Worm (Caenorhabditis elegans) whole organism, L1 larva: ENCODE results near the gene Y55D5A.1.

Experiments
- C04F5.9 ChIP-seq: sonication (generic microtip); optimal IDR thresholded peaks from 2 replicates; lab custom pipeline; 2016; ENCODE audit warnings: missing genetic modification characterization, missing compliant biosample characterization
- F16B12.6 ChIP-seq: fragments of 150-350 bp; optimal IDR thresholded peaks from 2 replicates; lab custom pipeline; 2014; ENCODE audit warnings: missing biosample characterization, missing genetic modification characterization
- Y116A8C.19 ChIP-seq: sonication (generic microtip); optimal IDR thresholded peaks from 2 replicates; lab custom pipeline; 2016; ENCODE audit warnings: missing compliant biosample characterization, missing genetic modification characterization, borderline replicate concordance
- aha-1 ChIP-seq: fragments of 150-350 bp; optimal IDR thresholded peaks from 2 replicates; lab custom pipeline; 2014; ENCODE audit warnings: missing biosample characterization, missing genetic modification characterization
- alr-1 ChIP-seq: fragments of 200-800 bp; sonication (Bioruptor generic); optimal IDR thresholded peaks from 2 replicates; lab custom pipeline; 2018; ENCODE audit warnings: borderline replicate concordance, mild to moderate bottlenecking, missing genetic modification characterization, missing compliant biosample characterization
- aly-2 ChIP-seq: fragments of 150-350 bp; optimal IDR thresholded peaks from 2 replicates; lab custom pipeline; 2014; ENCODE audit warnings: missing biosample characterization, missing genetic modification characterization
- blmp-1 ChIP-seq: fragments of 150-350 bp; optimal IDR thresholded peaks from 2 replicates; lab custom pipeline; 2014; ENCODE audit warnings: missing biosample characterization, missing genetic modification characterization
- ceh-63 ChIP-seq: fragments of 200-800 bp; sonication (Bioruptor generic); optimal IDR thresholded peaks from 2 replicates; lab custom pipeline; 2018; ENCODE audit warnings: mild to moderate bottlenecking, missing genetic modification characterization, missing compliant biosample characterization
- ceh-82 ChIP-seq, 3 experiments: fragments of 150-350 bp in 1 of 3; sonication (generic microtip) in 2 of 3; optimal IDR thresholded peaks; 2 replicates each; lab custom pipeline; 2014 to 2017; ENCODE audit warnings: missing biosample characterization in 3 of 3, missing genetic modification characterization in 3 of 3
- ceh-90 ChIP-seq: sonication (generic microtip); optimal IDR thresholded peaks from 2 replicates; lab custom pipeline; 2016; ENCODE audit warnings: missing genetic modification characterization, missing compliant biosample characterization
- efl-3 ChIP-seq: fragments of 200-800 bp; sonication (Bioruptor generic); optimal IDR thresholded peaks from 2 replicates; lab custom pipeline; 2018; ENCODE audit warnings: mild to moderate bottlenecking, missing genetic modification characterization, missing compliant biosample characterization
- elt-2 ChIP-seq: sonication (generic microtip); optimal IDR thresholded peaks from 2 replicates; lab custom pipeline; 2016; ENCODE audit warnings: missing genetic modification characterization, mild to moderate bottlenecking, inconsistent platforms, missing compliant biosample characterization, missing genetic modification reagents
- ets-5 ChIP-seq: fragments of 200-800 bp; sonication (Bioruptor generic); IDR thresholded peaks from 2 replicates; pipeline ENCODE4 v1.3.6; 2022; ENCODE audit warnings: missing genetic modification characterization, missing compliant biosample characterization
- fkh-10 ChIP-seq: sonication (generic microtip); optimal IDR thresholded peaks from 2 replicates; lab custom pipeline; 2017; ENCODE audit warnings: missing biosample characterization, missing genetic modification reagents, missing genetic modification characterization
- fkh-4 ChIP-seq: sonication (generic microtip); optimal IDR thresholded peaks from 2 replicates; lab custom pipeline; 2016; ENCODE audit warnings: missing compliant biosample characterization, missing genetic modification characterization, borderline replicate concordance
- fkh-8 ChIP-seq: sonication (generic microtip); optimal IDR thresholded peaks from 2 replicates; lab custom pipeline; 2016; ENCODE audit warnings: mild to moderate bottlenecking, missing genetic modification characterization, missing compliant biosample characterization
- fos-1 ChIP-seq: fragments of 150-350 bp; optimal IDR thresholded peaks from 2 replicates; lab custom pipeline; 2014; ENCODE audit warnings: missing biosample characterization, missing genetic modification characterization
- hpl-2 ChIP-seq: fragments of 150-350 bp; optimal IDR thresholded peaks from 2 replicates; lab custom pipeline; 2014; ENCODE audit warnings: missing biosample characterization, missing genetic modification reagents, missing genetic modification characterization
- irx-1 ChIP-seq: sonication (generic microtip); optimal IDR thresholded peaks from 2 replicates; lab custom pipeline; 2016; ENCODE audit warnings: missing genetic modification characterization, missing compliant biosample characterization
- isw-1 ChIP-seq: fragments of 200-800 bp; sonication (Bioruptor generic); IDR thresholded peaks from 2 replicates; pipeline ENCODE4 v1.3.6; 2022; ENCODE audit warnings: missing genetic modification characterization, missing compliant biosample characterization
- jun-1 ChIP-seq: fragments of 150-350 bp; optimal IDR thresholded peaks from 2 replicates; lab custom pipeline; 2014; ENCODE audit warnings: missing biosample characterization, missing genetic modification reagents, missing genetic modification characterization
- lin-13 ChIP-seq: fragments of 150-350 bp; optimal IDR thresholded peaks from 2 replicates; lab custom pipeline; 2014; ENCODE audit warnings: missing biosample characterization, missing genetic modification reagents, missing genetic modification characterization
- lin-14 ChIP-seq: fragments of 200-800 bp; sonication (Bioruptor generic); optimal IDR thresholded peaks from 2 replicates; lab custom pipeline; 2018; ENCODE audit warnings: mild to moderate bottlenecking, missing genetic modification characterization, moderate library complexity, missing compliant biosample characterization
- lin-35 ChIP-seq, 2 experiments: fragments of 150-350 bp; optimal IDR thresholded peaks; 2 replicates each; lab custom pipeline; 2014; ENCODE audit warnings: missing biosample characterization in 2 of 2, missing genetic modification characterization in 2 of 2, missing genetic modification reagents in 2 of 2
- mab-9 ChIP-seq: fragments of 200-800 bp; sonication (Bioruptor generic); IDR thresholded peaks from 2 replicates; pipeline ENCODE4 v1.3.6; 2022; ENCODE audit warnings: missing genetic modification reagents, missing genetic modification characterization, missing compliant biosample characterization
- mef-2 ChIP-seq: fragments of 150-350 bp; optimal IDR thresholded peaks from 2 replicates; lab custom pipeline; 2014; ENCODE audit warnings: missing biosample characterization, missing genetic modification characterization
- nhr-11 ChIP-seq: fragments of 150-350 bp; optimal IDR thresholded peaks from 2 replicates; lab custom pipeline; 2014; ENCODE audit warnings: missing biosample characterization, missing genetic modification characterization
- nhr-19 ChIP-seq: fragments of 200-800 bp; sonication (Bioruptor generic); conservative IDR thresholded peaks from 2 replicates; pipeline ENCODE4 v1.3.6; 2022; ENCODE audit warnings: missing genetic modification characterization, missing compliant biosample characterization
- nhr-28 ChIP-seq: fragments of 150-350 bp; optimal IDR thresholded peaks from 2 replicates; lab custom pipeline; 2014; ENCODE audit warnings: missing biosample characterization, missing genetic modification characterization
- nhr-47 ChIP-seq: sonication (generic microtip); optimal IDR thresholded peaks from 2 replicates; lab custom pipeline; 2016; ENCODE audit warnings: mild to moderate bottlenecking, missing genetic modification characterization, moderate library complexity, missing compliant biosample characterization
- nhr-71 ChIP-seq: sonication (generic microtip); optimal IDR thresholded peaks from 2 replicates; lab custom pipeline; 2016; ENCODE audit warnings: mild to moderate bottlenecking, missing genetic modification characterization, moderate library complexity, missing compliant biosample characterization
- nhr-76 ChIP-seq: sonication (generic microtip); optimal IDR thresholded peaks from 2 replicates; lab custom pipeline; 2017; ENCODE audit warnings: missing biosample characterization, missing genetic modification characterization
- nhr-77 ChIP-seq: fragments of 150-350 bp; optimal IDR thresholded peaks from 2 replicates; lab custom pipeline; 2014; ENCODE audit warnings: missing biosample characterization, missing genetic modification characterization
- nhr-84 ChIP-seq: sonication (generic microtip); optimal IDR thresholded peaks from 2 replicates; lab custom pipeline; 2017; ENCODE audit warnings: missing biosample characterization, missing genetic modification characterization
- pax-3 ChIP-seq: fragments of 200-800 bp; sonication (Bioruptor generic); optimal IDR thresholded peaks from 2 replicates; lab custom pipeline; 2018; ENCODE audit warnings: mild to moderate bottlenecking, missing genetic modification characterization, moderate library complexity, missing compliant biosample characterization
- pqm-1 ChIP-seq: sonication (generic microtip); optimal IDR thresholded peaks from 3 replicates; lab custom pipeline; 2017; ENCODE audit warnings: missing biosample characterization, missing genetic modification characterization
- rnt-1 ChIP-seq: sonication (generic microtip); optimal IDR thresholded peaks from 2 replicates; lab custom pipeline; 2016; ENCODE audit warnings: mild to moderate bottlenecking, missing genetic modification characterization, moderate library complexity, missing compliant biosample characterization
- skn-1 ChIP-seq: fragments of 150-350 bp; optimal IDR thresholded peaks from 2 replicates; lab custom pipeline; 2014; ENCODE audit warnings: missing biosample characterization, missing genetic modification characterization
- snpc-4 ChIP-seq: fragments of 150-350 bp; optimal IDR thresholded peaks from 2 replicates; lab custom pipeline; 2014; ENCODE audit warnings: missing biosample characterization, missing genetic modification characterization
- snu-23 ChIP-seq: sonication (generic microtip); optimal IDR thresholded peaks from 2 replicates; lab custom pipeline; 2016; ENCODE audit warnings: missing genetic modification characterization, missing compliant biosample characterization
- sptf-1 ChIP-seq: fragments of 150-350 bp; optimal IDR thresholded peaks from 2 replicates; lab custom pipeline; 2014; ENCODE audit warnings: missing biosample characterization, missing genetic modification characterization
- sup-37 ChIP-seq: fragments of 200-800 bp; sonication (Bioruptor generic); optimal IDR thresholded peaks from 2 replicates; lab custom pipeline; 2018; ENCODE audit warnings: mild to moderate bottlenecking, missing genetic modification characterization, missing compliant biosample characterization
- swsn-7 ChIP-seq: sonication (generic microtip); optimal IDR thresholded peaks from 2 replicates; lab custom pipeline; 2016; ENCODE audit warnings: missing genetic modification characterization, missing compliant biosample characterization
- tbx-2 ChIP-seq: sonication (generic microtip); optimal IDR thresholded peaks from 2 replicates; lab custom pipeline; 2016; ENCODE audit warnings: missing genetic modification characterization, missing compliant biosample characterization
- unc-130 ChIP-seq: fragments of 150-350 bp; optimal IDR thresholded peaks from 2 replicates; lab custom pipeline; 2017; ENCODE audit warnings: missing biosample characterization, missing genetic modification characterization, inconsistent platforms
- unc-62 ChIP-seq: fragments of 150-350 bp; optimal IDR thresholded peaks from 2 replicates; lab custom pipeline; 2014; ENCODE audit warnings: missing biosample characterization, missing genetic modification reagents, missing genetic modification characterization
- vab-15 ChIP-seq: sonication (generic microtip); optimal IDR thresholded peaks from 2 replicates; lab custom pipeline; 2017; ENCODE audit warnings: missing genotype, mild to moderate bottlenecking, missing genetic modification characterization, missing compliant biosample characterization
- zag-1 ChIP-seq: fragments of 150-350 bp; optimal IDR thresholded peaks from 2 replicates; lab custom pipeline; 2014; ENCODE audit warnings: missing biosample characterization, missing genetic modification characterization

The Y55D5A.1 gene

ce11 chrIII:3037346-3037745 is 55.1 kb downstream of the Y55D5A.1 start (continued):
- TF ChIP-seq nhr-19 (peak; percentile 59), C04F5.9 (tag; lab: Kevin White, UChicago) (no peak), aha-1 (tag; lab: Kevin White, UChicago) (no peak), nhr-28 (tag; lab: Kevin White, UChicago) (no peak), fkh-8 (peak; percentile 29), ceh-82 (tag; optimal IDR thresholded peaks at IDR 0.05; lab: Kevin White, UChicago) (peak in 2 of 3 experiments; percentile 25 to 61), elt-2 (tag; lab: Kevin White, UChicago) (peak; percentile 29), pqm-1 (tag; lab: Kevin White, UChicago) (no peak), nhr-84 (tag; lab: Kevin White, UChicago) (no peak), swsn-7 (tag; lab: Kevin White, UChicago) (peak; percentile 46), unc-130 (tag; lab: Kevin White, UChicago) (no peak), ceh-90 (tag; lab: Kevin White, UChicago) (no peak), mab-9 (GFP tag; lab: Robert Waterston, UW) (peak; percentile 7; the same call in 1 of the 2 replicates), zag-1 (tag; lab: Kevin White, UChicago) (no peak), snu-23 (GFP tag; lab: Kevin White, UChicago) (peak; percentile 80), ceh-63 (GFP tag; lab: Kevin White, UChicago) (no peak), mef-2 (tag; lab: Kevin White, UChicago) (no peak), fkh-10 (GFP tag; lab: Kevin White, UChicago) (no peak), blmp-1 (tag; lab: Kevin White, UChicago) (no peak), alr-1 (no peak), lin-13 (GFP tag; lab: Kevin White, UChicago) (peak; percentile 40), tbx-2 (tag; lab: Kevin White, UChicago) (peak; percentile 50), nhr-71 (tag; lab: Kevin White, UChicago) (peak; percentile 82), hpl-2 (GFP tag; lab: Kevin White, UChicago) (no peak), nhr-47 (tag; lab: Kevin White, UChicago) (peak; percentile 62), nhr-77 (no peak), sup-37 (GFP tag; lab: Kevin White, UChicago) (no peak), pax-3 (tag; lab: Kevin White, UChicago) (peak; percentile 26), aly-2 (tag; lab: Kevin White, UChicago) (no peak), vab-15 (no peak), lin-35 (GFP tag; optimal IDR thresholded peaks at IDR 0.05; lab: Kevin White, UChicago) (peak; percentile 74 to 81), F16B12.6 (tag; lab: Kevin White, UChicago) (no peak), efl-3 (GFP tag; lab: Kevin White, UChicago) (no peak), sptf-1 (tag; lab: Kevin White, UChicago) (no peak), isw-1 (GFP tag; lab: Robert Waterston, UW) (no peak), nhr-76 (tag; lab: Kevin White, UChicago) (no peak), snpc-4 (tag; lab: Kevin White, UChicago) (peak; percentile 11), fos-1 (peak; percentile 16), fkh-4 (tag; lab: Kevin White, UChicago) (no peak), rnt-1 (tag; lab: Kevin White, UChicago) (no peak), Y116A8C.19 (no peak), lin-14 (GFP tag; lab: Kevin White, UChicago) (peak; percentile 92), irx-1 (tag; lab: Kevin White, UChicago) (peak; percentile 44), nhr-11 (tag; lab: Kevin White, UChicago) (no peak), skn-1 (tag; lab: Kevin White, UChicago) (no peak), jun-1 (tag; lab: Kevin White, UChicago) (no peak), ets-5 (GFP tag; lab: Robert Waterston, UW) (no peak), unc-62 (GFP tag; lab: Kevin White, UChicago) (no peak)
